Worm (Caenorhabditis elegans) whole organism, mixed stage, embryonic: ENCODE data around the gene F14E5.8.

ENCODE experiments used
- M03D4.4 ChIP-seq: sonication (generic microtip); optimal IDR thresholded peaks from 2 replicates; lab custom pipeline; 2017; ENCODE audit warnings: mild to moderate bottlenecking, missing genetic modification characterization, missing compliant biosample characterization
- ceh-43 ChIP-seq: fragments of 200-800 bp; sonication (Bioruptor generic); optimal IDR thresholded peaks from 2 replicates; lab custom pipeline; 2018; ENCODE audit warnings: mild to moderate bottlenecking, missing genetic modification characterization, moderate library complexity, missing compliant biosample characterization
- ceh-83 ChIP-seq: fragments of 200-800 bp; sonication (Bioruptor generic); optimal IDR thresholded peaks from 2 replicates; lab custom pipeline; 2018; ENCODE audit warnings: mild to moderate bottlenecking, missing genetic modification characterization, missing compliant biosample characterization
- ces-1 ChIP-seq: fragments of 150-350 bp; optimal IDR thresholded peaks from 2 replicates; lab custom pipeline; 2014; ENCODE audit warnings: missing biosample characterization, missing genetic modification reagents, missing genetic modification characterization
- ham-2 ChIP-seq: fragments of 200-800 bp; sonication (Bioruptor generic); optimal IDR thresholded peaks from 2 replicates; lab custom pipeline; 2018; ENCODE audit warnings: mild to moderate bottlenecking, missing genetic modification characterization, missing compliant biosample characterization
- lin-13 ChIP-seq: fragments of 150-350 bp; optimal IDR thresholded peaks from 2 replicates; lab custom pipeline; 2014; ENCODE audit warnings: missing biosample characterization, missing genetic modification characterization
- lin-32 ChIP-seq: fragments of 200-800 bp; sonication (Bioruptor generic); optimal IDR thresholded peaks from 2 replicates; lab custom pipeline; 2018; ENCODE audit warnings: mild to moderate bottlenecking, missing genetic modification characterization, missing compliant biosample characterization
- lsy-2 ChIP-seq: fragments of 150-350 bp; optimal IDR thresholded peaks from 2 replicates; lab custom pipeline; 2014; ENCODE audit warnings: missing biosample characterization, missing genetic modification characterization
- nhr-28 ChIP-seq: fragments of 150-350 bp; optimal IDR thresholded peaks from 2 replicates; lab custom pipeline; 2014; ENCODE audit warnings: missing biosample characterization, missing genetic modification characterization
- nhr-76 ChIP-seq: sonication (generic microtip); optimal IDR thresholded peaks from 2 replicates; lab custom pipeline; 2017; ENCODE audit warnings: missing biosample characterization, missing genetic modification characterization
- pha-4 ChIP-seq: fragments of 150-350 bp; optimal IDR thresholded peaks from 2 replicates; lab custom pipeline; 2018; ENCODE audit warnings: missing biosample characterization, missing genetic modification reagents, missing genetic modification characterization
- snpc-4 ChIP-seq: fragments of 150-350 bp; optimal IDR thresholded peaks from 2 replicates; lab custom pipeline; 2014; ENCODE audit warnings: missing biosample characterization, missing genetic modification characterization
- sptf-1 ChIP-seq: sonication (generic microtip); optimal IDR thresholded peaks from 2 replicates; lab custom pipeline; 2017; ENCODE audit warnings: mild to moderate bottlenecking, missing genetic modification characterization, moderate library complexity, missing compliant biosample characterization
- tbx-8 ChIP-seq: fragments of 200-800 bp; sonication (Bioruptor generic); optimal IDR thresholded peaks from 2 replicates; lab custom pipeline; 2018; ENCODE audit warnings: mild to moderate bottlenecking, missing genetic modification characterization, moderate library complexity, missing compliant biosample characterization
- unc-120 ChIP-seq: sonication (generic microtip); optimal IDR thresholded peaks from 2 replicates; lab custom pipeline; 2017; ENCODE audit warnings: missing genetic modification characterization, missing compliant biosample characterization; ENCODE audit not compliant: poor library complexity, severe bottlenecking

The F14E5.8 gene

ce11 chrII:8467809-8468208 is 47.9 kb downstream of the F14E5.8 start, which contains the start of gene M05D6.2:
M05D6.2 (plus strand) TSS chrII:8468109.
- no peak for TF ChIP-seq lin-32 (GFP tag; lab: Kevin White, UChicago)
- no peak for TF ChIP-seq ceh-43 (GFP tag; lab: Kevin White, UChicago)
- TF ChIP-seq nhr-76 (tag; lab: Kevin White, UChicago) = no peak
- no peak for TF ChIP-seq tbx-8 (GFP tag; lab: Kevin White, UChicago)
- TF ChIP-seq pha-4 (tag; lab: Kevin White, UChicago) = no peak
- TF ChIP-seq ham-2 (GFP tag; lab: Kevin White, UChicago) = no peak
- TF ChIP-seq lsy-2 (tag; lab: Kevin White, UChicago) = no peak
- TF ChIP-seq lin-13 (tag; lab: Kevin White, UChicago) = no peak
- TF ChIP-seq sptf-1 (tag; lab: Kevin White, UChicago) = no peak
- no peak for TF ChIP-seq M03D4.4 (tag; lab: Kevin White, UChicago)
- TF ChIP-seq snpc-4 (tag; lab: Kevin White, UChicago) = no peak
- TF ChIP-seq ceh-83 (GFP tag; lab: Kevin White, UChicago) = no peak
- no peak for TF ChIP-seq unc-120 (tag; lab: Kevin White, UChicago)
- TF ChIP-seq, all 35 proteins: peak for 0

- TF ChIP-seq ces-1 (GFP tag; lab: Kevin White, UChicago) = no peak
- TF ChIP-seq tbx-8 (GFP tag; lab: Kevin White, UChicago) = no peak
- TF ChIP-seq snpc-4 (tag; lab: Kevin White, UChicago) = no peak
- TF ChIP-seq nhr-28 (tag; lab: Kevin White, UChicago) = no peak
Measured at ce11 chrII:8471139-8471538, 51.2 kb downstream of the F14E5.8 start, which contains the start of gene M05D6.8. M05D6.8 (minus strand) TSS chrII:8471239.
